Fruit fly (Drosophila melanogaster) whole organism: ENCODE data around the gene CG1532.

Experiments used
- EcR ChIP-seq, 2 experiments: fragments of >200 bp; optimal IDR thresholded peaks; 2 replicates each; lab custom pipeline; 2017; ENCODE audit warnings: missing biosample characterization in 2 of 2, missing genetic modification characterization in 2 of 2, missing genetic modification reagents in 2 of 2
- usp ChIP-seq: fragments of >200 bp; optimal IDR thresholded peaks from 2 replicates; lab custom pipeline; 2017; ENCODE audit warnings: missing biosample characterization, missing genetic modification characterization, mixed read lengths

DNA sequence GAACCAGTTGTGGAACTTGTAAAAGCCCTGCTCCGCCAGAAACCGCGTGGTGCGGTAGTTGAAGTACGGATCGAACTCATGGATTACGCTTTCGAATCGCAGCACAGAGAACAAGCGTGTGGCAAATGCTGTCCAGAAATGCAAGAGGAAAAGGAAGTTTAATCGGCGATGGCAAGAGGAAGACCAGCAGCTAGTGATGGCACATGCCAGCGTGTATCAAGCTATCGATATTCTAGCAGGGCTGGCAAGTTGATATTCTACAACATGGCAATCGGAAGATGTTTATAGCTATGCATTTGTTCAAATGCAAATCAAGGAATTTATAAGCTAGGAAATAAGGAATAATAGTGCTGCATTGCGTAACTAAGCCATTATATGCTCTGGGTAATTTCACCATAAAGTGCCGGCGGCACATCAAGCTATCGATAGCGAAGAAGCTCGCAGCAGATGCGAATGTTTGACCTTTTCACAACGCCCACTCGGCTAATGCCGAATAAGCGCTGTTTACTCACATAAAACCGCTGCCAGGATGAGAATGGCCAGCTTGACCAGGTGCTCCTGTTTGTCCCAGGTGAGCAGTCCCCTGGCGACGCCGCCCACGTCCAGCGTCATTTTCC is 25.0 kb upstream of the CG1532 start:
- TF ChIP-seq usp (GFP tag; lab: Kevin White, UChicago): no peak
- TF ChIP-seq EcR (GFP tag; optimal IDR thresholded peaks at IDR 0.05; lab: Kevin White, UChicago): no peak
